Fruit fly (Drosophila melanogaster) whole organism, pupa: Measurements from ENCODE around the gene yata.
A peak's percentile ranks its signal among the peaks of the same experiment; 100 is the strongest.

ENCODE experiments used
- CG10348 ChIP-seq: fragments of 200-800 bp; sonication (Bioruptor generic); IDR thresholded peaks from 2 replicates; pipeline ENCODE4 v1.3.6; 2022; ENCODE audit warnings: missing biosample characterization, missing genetic modification characterization
- CG12605 ChIP-seq: fragments of 200-800 bp; sonication (Bioruptor generic); IDR thresholded peaks from 2 replicates; pipeline ENCODE4 v1.3.6; 2022; ENCODE audit warnings: missing biosample characterization, missing genetic modification characterization
- CG13204 ChIP-seq: fragments of 200-800 bp; sonication (Bioruptor generic); optimal IDR thresholded peaks from 2 replicates; lab custom pipeline; 2018; ENCODE audit warnings: missing biosample characterization, mild to moderate bottlenecking, missing genetic modification characterization, moderate library complexity
- CG14655 ChIP-seq: fragments of 200-800 bp; sonication (Bioruptor generic); optimal IDR thresholded peaks from 3 replicates; lab custom pipeline; 2017; ENCODE audit warnings: mild to moderate bottlenecking, missing biosample characterization, missing genetic modification reagents, missing genetic modification characterization
- CG15710 ChIP-seq: fragments of 200-800 bp; sonication (Bioruptor generic); optimal IDR thresholded peaks from 2 replicates; lab custom pipeline; 2018; ENCODE audit warnings: missing biosample characterization, mild to moderate bottlenecking, missing genetic modification characterization, moderate library complexity
- CG17806 ChIP-seq: fragments of 200-800 bp; sonication (Bioruptor generic); optimal IDR thresholded peaks from 2 replicates; lab custom pipeline; 2018; ENCODE audit warnings: missing biosample characterization, mild to moderate bottlenecking, missing genetic modification characterization, moderate library complexity
- CG32121 ChIP-seq: fragments of 200-800 bp; sonication (Bioruptor generic); IDR thresholded peaks from 2 replicates; pipeline ENCODE4 v1.3.6; 2022; ENCODE audit warnings: missing biosample characterization, missing genetic modification characterization
- CG34367 ChIP-seq: fragments of 200-800 bp; sonication (Bioruptor generic); optimal IDR thresholded peaks from 2 replicates; lab custom pipeline; 2018; ENCODE audit warnings: missing biosample characterization, mild to moderate bottlenecking, missing genetic modification characterization
- CG4496 ChIP-seq: fragments of 200-800 bp; sonication (Bioruptor generic); IDR thresholded peaks from 3 replicates; pipeline ENCODE4 v1.3.6; 2022; ENCODE audit warnings: missing biosample characterization, missing genetic modification characterization
- CG8159 ChIP-seq: fragments of 200-800 bp; sonication (Bioruptor generic); optimal IDR thresholded peaks from 3 replicates; lab custom pipeline; 2018; ENCODE audit warnings: missing biosample characterization, mild to moderate bottlenecking, missing genetic modification characterization, moderate library complexity
- CG8301 ChIP-seq: fragments of 200-800 bp; sonication (Bioruptor generic); optimal IDR thresholded peaks from 2 replicates; lab custom pipeline; 2018; ENCODE audit warnings: missing biosample characterization, mild to moderate bottlenecking, missing genetic modification characterization
- CG9948 ChIP-seq: fragments of 200-800 bp; sonication (Bioruptor generic); optimal IDR thresholded peaks from 2 replicates; lab custom pipeline; 2018; ENCODE audit warnings: missing biosample characterization, mild to moderate bottlenecking, missing genetic modification characterization, moderate library complexity
- D1 ChIP-seq: fragments of 200-800 bp; sonication (Bioruptor generic); optimal IDR thresholded peaks from 2 replicates; lab custom pipeline; 2018; ENCODE audit warnings: missing biosample characterization, mild to moderate bottlenecking, missing genetic modification characterization, moderate library complexity
- EcR ChIP-seq: fragments of 200-800 bp; sonication (Bioruptor generic); optimal IDR thresholded peaks from 3 replicates; lab custom pipeline; 2019; ENCODE audit warnings: missing biosample characterization, missing genetic modification characterization, mild to moderate bottlenecking, moderate library complexity, missing genetic modification reagents
- Ets98B ChIP-seq: fragments of 200-800 bp; sonication (Bioruptor generic); IDR thresholded peaks from 2 replicates; pipeline ENCODE4 v1.3.6; 2022; ENCODE audit warnings: missing biosample characterization, missing genetic modification characterization
- Pif1A ChIP-seq: fragments of 200-800 bp; sonication (Bioruptor generic); optimal IDR thresholded peaks from 3 replicates; lab custom pipeline; 2016; ENCODE audit warnings: missing biosample characterization, missing genetic modification characterization
- Pif1B ChIP-seq: fragments of 200-800 bp; sonication (Bioruptor generic); optimal IDR thresholded peaks from 3 replicates; lab custom pipeline; 2016; ENCODE audit warnings: missing biosample characterization, missing genetic modification characterization
- Snoo ChIP-seq: fragments of 200-800 bp; sonication (Bioruptor generic); optimal IDR thresholded peaks from 3 replicates; lab custom pipeline; 2017; ENCODE audit warnings: missing biosample characterization, mild to moderate bottlenecking, missing genetic modification characterization, inconsistent platforms
- fd96Ca ChIP-seq: fragments of 200-800 bp; sonication (Bioruptor generic); IDR thresholded peaks from 3 replicates; pipeline ENCODE4 v1.3.6; 2022; ENCODE audit warnings: missing biosample characterization, missing genetic modification characterization
- gl ChIP-seq: fragments of 200-800 bp; sonication (Bioruptor generic); optimal IDR thresholded peaks from 2 replicates; lab custom pipeline; 2018; ENCODE audit warnings: missing biosample characterization, mild to moderate bottlenecking, missing genetic modification characterization
- rn ChIP-seq: fragments of 200-800 bp; sonication (Bioruptor generic); IDR thresholded peaks from 2 replicates; pipeline ENCODE4 v1.3.6; 2022; ENCODE audit warnings: missing biosample characterization, missing genetic modification characterization

yata gene

DNA sequence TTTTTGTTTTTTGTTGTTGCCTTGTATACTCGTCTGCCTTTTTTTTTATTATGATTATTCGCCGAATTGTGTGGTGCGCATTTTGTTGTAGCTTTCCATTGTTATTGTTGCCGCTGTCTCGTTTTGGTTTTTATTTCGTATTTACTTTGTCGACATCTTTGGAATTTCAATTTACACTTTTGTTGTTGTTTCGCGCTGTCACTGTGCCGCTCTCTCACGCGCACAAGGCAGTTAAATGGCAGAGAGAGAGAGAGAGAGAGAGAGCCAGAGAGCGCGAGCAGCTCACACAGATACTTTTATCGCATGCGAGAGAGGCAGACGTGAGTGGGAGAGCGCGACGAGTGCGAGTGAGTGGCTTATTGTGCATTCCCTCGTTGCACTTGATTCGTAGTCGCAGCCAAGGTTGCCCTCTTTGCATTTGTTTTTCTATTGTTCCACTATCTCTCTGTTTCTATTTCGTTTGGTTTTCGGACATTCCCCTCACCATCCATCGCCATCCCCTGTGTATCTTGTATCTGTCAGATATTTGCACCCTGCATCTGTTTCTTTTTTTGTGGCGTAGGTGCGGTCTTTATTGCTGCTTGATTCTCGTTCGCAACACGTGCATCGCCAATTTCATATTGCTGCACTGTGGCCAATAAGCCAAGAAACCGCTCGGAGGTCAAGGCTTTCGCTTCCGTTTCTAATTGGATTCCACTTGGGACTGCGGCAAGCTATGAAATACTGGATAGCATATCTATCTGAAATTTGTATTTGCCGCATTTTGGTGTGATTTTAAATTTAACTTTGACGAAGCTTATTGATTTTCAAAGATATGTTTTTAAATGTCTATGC is 25.6 kb downstream of the yata start:
- TF ChIP-seq CG14655 (GFP tag; lab: Kevin White, UChicago): no peak
- TF ChIP-seq gl (tag; lab: Kevin White, UChicago): peak; percentile 9
- no peak for TF ChIP-seq Snoo (tag; lab: Kevin White, UChicago)
- TF ChIP-seq CG13204 (GFP tag; lab: Kevin White, UChicago): peak; percentile 50
- TF ChIP-seq CG12605 (GFP tag; lab: Robert Waterston, UW): no peak; the same call in 1 of the 2 replicates
- no peak for TF ChIP-seq CG10348 (GFP tag; lab: Robert Waterston, UW)
- TF ChIP-seq CG15710 (tag; lab: Kevin White, UChicago): no peak
- no peak for TF ChIP-seq Pif1A (GFP tag; lab: Kevin White, UChicago)
- TF ChIP-seq Ets98B (GFP tag; lab: Robert Waterston, UW): peak; percentile 56; the same call in 1 of the 2 replicates
- TF ChIP-seq CG32121: peak; percentile 26; the same call in 1 of the 2 replicates
- no peak for TF ChIP-seq CG17806 (tag; lab: Kevin White, UChicago)
- TF ChIP-seq CG4496: no peak
- no peak for TF ChIP-seq CG8159 (tag; lab: Kevin White, UChicago)
- peak; percentile 47; the same call in 2 of the 3 replicates for TF ChIP-seq fd96Ca (GFP tag; lab: Robert Waterston, UW)
- no peak for TF ChIP-seq D1 (tag; lab: Kevin White, UChicago)
- no peak for TF ChIP-seq CG8301 (tag; lab: Kevin White, UChicago)
- TF ChIP-seq EcR (GFP tag; lab: Kevin White, UChicago): peak; percentile 41
- TF ChIP-seq CG9948 (tag; lab: Kevin White, UChicago): no peak
- TF ChIP-seq rn: no peak

DNA sequence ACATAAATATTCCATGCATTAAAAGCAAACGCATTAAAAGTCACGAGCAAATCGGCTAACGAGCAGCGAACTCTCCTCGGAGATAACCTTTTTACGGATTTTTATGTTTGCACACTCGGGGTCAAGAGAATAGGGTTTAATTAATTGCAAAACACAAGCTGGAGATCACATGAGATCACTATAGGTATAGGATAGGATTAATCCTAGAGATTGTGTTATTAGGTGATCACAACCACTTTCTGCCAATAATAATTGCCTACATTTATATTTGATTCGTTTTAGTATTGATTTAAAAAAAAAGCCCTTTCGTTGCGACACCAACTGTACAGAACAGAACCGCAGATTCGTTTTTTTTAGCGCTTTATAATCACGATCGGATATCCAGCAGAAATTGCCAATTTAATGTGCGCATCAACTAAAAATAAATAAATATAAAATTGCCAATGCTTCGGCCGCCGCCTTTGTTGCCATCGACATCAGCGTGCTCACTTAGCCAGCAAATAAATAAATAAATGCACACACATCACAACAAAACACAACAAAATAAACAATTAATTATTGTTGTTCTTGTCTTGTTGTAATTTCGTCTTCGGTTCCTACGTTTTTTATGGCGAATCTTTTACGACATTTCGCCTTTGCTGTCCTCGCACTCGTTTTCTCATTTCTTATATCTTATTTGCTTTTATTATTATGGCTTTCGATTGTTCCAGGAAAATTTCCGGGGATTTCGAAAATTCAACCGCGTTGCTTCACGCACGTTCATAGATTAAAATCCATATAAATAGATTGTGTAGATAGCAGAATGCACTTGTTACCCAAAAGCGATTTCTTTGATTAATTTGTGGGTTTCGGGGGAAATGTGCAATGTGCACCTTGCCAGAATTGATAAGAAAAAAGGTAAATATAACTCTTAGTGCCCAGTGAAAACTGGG is 27.0 kb downstream of the yata start:
- TF ChIP-seq CG9948 (tag; lab: Kevin White, UChicago) (peak; percentile 7), CG17806 (tag; lab: Kevin White, UChicago) (peak; percentile 5), CG14655 (GFP tag; lab: Kevin White, UChicago) (peak; percentile 7), gl (tag; lab: Kevin White, UChicago) (no peak), CG8159 (tag; lab: Kevin White, UChicago) (peak; percentile 59)
- TF ChIP-seq, all 21 proteins: peak for 4

DNA sequence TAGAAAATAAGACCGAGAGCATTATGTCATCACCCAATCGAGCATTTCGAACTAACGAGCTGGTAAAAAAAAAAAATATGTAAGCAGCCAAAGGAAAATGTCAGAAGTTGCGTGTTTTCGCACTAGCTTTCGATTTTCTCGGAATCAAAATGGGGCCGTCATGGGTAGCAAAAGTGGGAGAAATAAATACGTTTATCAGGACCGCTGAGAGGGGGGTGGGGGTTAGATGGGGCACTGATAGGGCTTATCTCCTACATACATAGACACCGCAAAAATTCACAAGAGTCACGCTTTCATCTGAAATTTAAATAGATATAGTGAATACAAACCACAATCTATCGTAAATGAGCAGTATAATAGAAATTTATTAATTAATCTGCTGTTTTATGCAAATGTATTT is 28.2 kb downstream of the yata start:
- TF ChIP-seq D1 (tag; lab: Kevin White, UChicago) (no peak), CG14655 (GFP tag; lab: Kevin White, UChicago) (no peak), CG8301 (tag; lab: Kevin White, UChicago) (no peak), CG13204 (GFP tag; lab: Kevin White, UChicago) (no peak), fd96Ca (GFP tag; lab: Robert Waterston, UW) (no peak), CG8159 (tag; lab: Kevin White, UChicago) (no peak), EcR (GFP tag; lab: Kevin White, UChicago) (no peak), CG9948 (tag; lab: Kevin White, UChicago) (no peak), CG12605 (GFP tag; lab: Robert Waterston, UW) (no peak), CG4496 (no peak), CG17806 (tag; lab: Kevin White, UChicago) (no peak), CG32121 (no peak)

DNA sequence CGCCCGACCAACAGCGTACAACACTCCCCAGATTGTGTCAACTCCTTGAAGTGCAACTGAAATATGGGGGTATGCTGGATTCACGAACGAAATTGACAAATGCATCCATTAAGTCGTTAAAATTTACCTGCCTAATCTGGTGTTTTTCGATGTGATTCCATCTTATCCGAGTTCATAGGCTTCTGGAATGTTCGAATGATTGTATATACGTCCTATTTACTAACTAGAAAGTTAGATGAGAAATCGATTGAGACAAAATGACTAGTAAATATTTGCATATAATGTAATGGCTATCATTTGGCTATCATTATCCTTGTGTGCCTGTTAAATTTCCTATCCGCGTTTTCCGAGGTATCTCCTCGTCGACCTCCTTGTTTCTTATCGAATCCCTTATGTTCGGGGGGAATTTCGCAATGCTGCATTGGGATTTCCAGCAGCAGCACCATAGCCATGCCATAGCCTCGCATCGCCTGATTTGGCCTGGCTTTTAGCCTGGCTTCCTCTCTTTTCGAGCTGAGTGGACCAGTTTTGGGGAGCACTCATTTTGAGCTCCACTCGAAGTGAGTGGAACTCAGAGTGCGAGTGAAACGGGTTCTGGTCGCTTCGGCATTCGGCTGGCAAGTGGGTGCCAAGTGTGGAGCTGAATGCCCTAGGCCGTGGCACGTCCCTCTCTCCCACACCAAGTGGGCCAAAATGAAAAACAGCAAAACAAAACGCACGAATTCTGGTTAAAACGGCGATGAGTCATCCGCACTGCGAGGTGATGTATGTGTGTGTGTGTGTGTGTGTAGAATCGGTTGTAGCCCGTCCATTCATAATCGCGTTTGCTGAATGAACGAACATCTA is 29.3 kb downstream of the yata start:
- no peak for TF ChIP-seq CG32121
- TF ChIP-seq CG8159 (tag; lab: Kevin White, UChicago): peak; percentile 66
- no peak for TF ChIP-seq CG10348 (GFP tag; lab: Robert Waterston, UW)
- no peak; the same call in 1 of the 2 replicates for TF ChIP-seq Ets98B (GFP tag; lab: Robert Waterston, UW)
- peak; percentile 68 for TF ChIP-seq EcR (GFP tag; lab: Kevin White, UChicago)
- TF ChIP-seq CG8301 (tag; lab: Kevin White, UChicago): peak; percentile 19
- TF ChIP-seq CG14655 (GFP tag; lab: Kevin White, UChicago): peak; percentile 39
- TF ChIP-seq Pif1A (GFP tag; lab: Kevin White, UChicago): peak; percentile 62
- TF ChIP-seq D1 (tag; lab: Kevin White, UChicago): no peak
- peak; percentile 39 for TF ChIP-seq CG34367 (tag; lab: Kevin White, UChicago)
- TF ChIP-seq gl (tag; lab: Kevin White, UChicago): no peak
- peak; percentile 50 for TF ChIP-seq CG15710 (tag; lab: Kevin White, UChicago)
- TF ChIP-seq CG13204 (GFP tag; lab: Kevin White, UChicago): peak; percentile 26
- TF ChIP-seq CG12605 (GFP tag; lab: Robert Waterston, UW): peak; percentile 33; the same call in 1 of the 2 replicates
- TF ChIP-seq Pif1B (GFP tag; lab: Kevin White, UChicago): peak; percentile 22
- 0 out of 3 replicates have a peak, but pooled peaks have one; percentile 8 for TF ChIP-seq CG4496
- peak; percentile 36 for TF ChIP-seq CG17806 (tag; lab: Kevin White, UChicago)
- no peak for TF ChIP-seq rn
- peak; percentile 56 for TF ChIP-seq CG9948 (tag; lab: Kevin White, UChicago)
- 0 out of 3 replicates have a peak, but pooled peaks have one; percentile 32 for TF ChIP-seq fd96Ca (GFP tag; lab: Robert Waterston, UW)
- TF ChIP-seq Snoo (tag; lab: Kevin White, UChicago): peak; percentile 60
